In the genomic region with DNA sequence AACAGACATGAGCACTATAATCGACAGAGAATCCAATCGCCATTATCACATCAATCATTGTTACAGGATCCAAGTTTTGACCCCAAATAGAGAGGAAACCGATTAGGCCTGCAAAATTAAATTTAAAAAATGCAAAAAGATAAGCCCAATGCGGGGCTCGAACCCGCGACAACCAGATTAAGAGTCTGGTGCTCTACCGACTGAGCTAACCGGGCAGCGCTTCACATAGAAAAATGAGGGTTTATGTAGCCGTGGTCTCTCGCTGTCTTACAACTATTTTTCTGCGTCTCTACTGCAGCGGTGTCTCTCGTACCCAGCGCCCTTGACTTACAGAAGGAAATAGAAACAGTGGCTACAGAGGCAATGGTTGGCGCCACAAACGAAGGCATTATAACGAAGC, we compare ENCODE assay signal across 4 worm cellular contexts.
TF ChIP-seq lines count a peak whose summit lies in the region.

No protein-coding gene starts in this region.

TF ChIP-seq in whole organism, L2 larva, 48 proteins besides CTCF, POLR2A, EP300 and RAD21 (continues in another document):
- TF ChIP-seq lin-11 (tag; optimal IDR thresholded peaks at IDR 0.05; lab: Kevin White, UChicago) (peak; percentile 45), aly-2 (tag; optimal IDR thresholded peaks at IDR 0.05; lab: Kevin White, UChicago) (no peak), nhr-11 (tag; optimal IDR thresholded peaks at IDR 0.05; lab: Kevin White, UChicago) (no peak), peb-1 (tag; optimal IDR thresholded peaks at IDR 0.05; lab: Kevin White, UChicago) (no peak), zag-1 (tag; optimal IDR thresholded peaks at IDR 0.05; lab: Kevin White, UChicago) (no peak), elt-3 (tag; optimal IDR thresholded peaks at IDR 0.05; lab: Kevin White, UChicago) (no peak), mab-5 (tag; optimal IDR thresholded peaks at IDR 0.05; lab: Kevin White, UChicago) (no peak), nhr-10 (tag; optimal IDR thresholded peaks at IDR 0.05; lab: Kevin White, UChicago) (no peak), ztf-1 (GFP tag; conservative IDR thresholded peaks at IDR 0.05; lab: Robert Waterston, UW) (no peak), ama-1 (optimal IDR thresholded peaks at IDR 0.05; lab: Kevin White, UChicago) (no peak), lsy-2 (tag; optimal IDR thresholded peaks at IDR 0.05; lab: Kevin White, UChicago) (peak; percentile 45 to 49), skn-1 (tag; optimal IDR thresholded peaks at IDR 0.05; lab: Kevin White, UChicago) (no peak), R02D3.7 (tag; optimal IDR thresholded peaks at IDR 0.05; lab: Kevin White, UChicago) (no peak), nhr-129 (tag; optimal IDR thresholded peaks at IDR 0.05; lab: Kevin White, UChicago) (peak; percentile 67), ztf-11 (tag; optimal IDR thresholded peaks at IDR 0.05; lab: Kevin White, UChicago) (no peak), nhr-21 (tag; optimal IDR thresholded peaks at IDR 0.05; lab: Kevin White, UChicago) (peak; percentile 8), sma-9 (GFP tag; optimal IDR thresholded peaks at IDR 0.05; lab: Kevin White, UChicago) (no peak), sma-9 (tag; optimal IDR thresholded peaks at IDR 0.05; lab: Kevin White, UChicago) (no peak), nhr-77 (tag; optimal IDR thresholded peaks at IDR 0.05; lab: Kevin White, UChicago) (no peak), nhr-23 (tag; optimal IDR thresholded peaks at IDR 0.05; lab: Kevin White, UChicago) (no peak), C34F6.9 (tag; optimal IDR thresholded peaks at IDR 0.05; lab: Kevin White, UChicago) (peak; percentile 28), elt-1 (tag; optimal IDR thresholded peaks at IDR 0.05; lab: Kevin White, UChicago) (no peak), egl-27 (tag; optimal IDR thresholded peaks at IDR 0.05; lab: Kevin White, UChicago) (no peak)

TF ChIP-seq in whole organism, L4 larva, 104 proteins besides CTCF, POLR2A, EP300 and RAD21 (continues in another document):
- TF ChIP-seq saeg-2 (GFP tag; IDR thresholded peaks at IDR 0.05; lab: Robert Waterston, UW) (0 out of 2 replicates have a peak, but pooled peaks have one; percentile 53), egl-27 (tag; optimal IDR thresholded peaks at IDR 0.05; lab: Kevin White, UChicago) (no peak), hlh-30 (tag; optimal IDR thresholded peaks at IDR 0.05; lab: Kevin White, UChicago; ENCODE audit: insufficient read depth) (peak; percentile 29), ztf-7 (tag; optimal IDR thresholded peaks at IDR 0.05; lab: Kevin White, UChicago) (no peak), F37D6.2 (tag; optimal IDR thresholded peaks at IDR 0.05; lab: Kevin White, UChicago) (no peak), mxl-2 (GFP tag; conservative IDR thresholded peaks at IDR 0.05; lab: Robert Waterston, UW) (peak; percentile 72; the same call in 1 of the 2 replicates), vab-7 (GFP tag; IDR thresholded peaks at IDR 0.05; lab: Robert Waterston, UW) (peak; percentile 80), hmg-1.1 (GFP tag; IDR thresholded peaks at IDR 0.05; lab: Robert Waterston, UW) (peak; percentile 84), attf-4 (tag; optimal IDR thresholded peaks at IDR 0.05; lab: Kevin White, UChicago) (no peak), egl-43 (GFP tag; IDR thresholded peaks at IDR 0.05; lab: Robert Waterston, UW) (peak; percentile 92), set-16 (GFP tag; IDR thresholded peaks at IDR 0.05; lab: Robert Waterston, UW) (no peak; the same call in 1 of the 2 replicates), Y105C5A.15 (GFP tag; IDR thresholded peaks at IDR 0.05; lab: Robert Waterston, UW) (peak; percentile 85), F10B5.3 (tag; optimal IDR thresholded peaks at IDR 0.05; lab: Kevin White, UChicago) (no peak), dmd-6 (GFP tag; IDR thresholded peaks at IDR 0.05; lab: Robert Waterston, UW) (peak; percentile 73), fkh-10 (GFP tag; optimal IDR thresholded peaks at IDR 0.05; lab: Kevin White, UChicago) (no peak), arid-1 (GFP tag; conservative IDR thresholded peaks at IDR 0.05; lab: Robert Waterston, UW) (peak; percentile 68), Y5F2A.4 (GFP tag; optimal IDR thresholded peaks at IDR 0.05; lab: Kevin White, UChicago) (peak; percentile 4), jun-1 (tag; optimal IDR thresholded peaks at IDR 0.05; lab: Kevin White, UChicago) (no peak), dpl-1 (GFP tag; optimal IDR thresholded peaks at IDR 0.05; lab: Kevin White, UChicago) (peak; percentile 20), mes-2 (tag; optimal IDR thresholded peaks at IDR 0.05; lab: Kevin White, UChicago; ENCODE audit: poor library complexity, severe bottlenecking) (peak; percentile 70), lin-38 (GFP tag; IDR thresholded peaks at IDR 0.05; lab: Robert Waterston, UW) (peak; percentile 83), aly-2 (tag; optimal IDR thresholded peaks at IDR 0.05; lab: Kevin White, UChicago) (no peak)

TF ChIP-seq in whole organism, late embryonic, 69 proteins besides CTCF, POLR2A, EP300 and RAD21 (continues in another document):
- TF ChIP-seq K09A11.1 (tag; optimal IDR thresholded peaks at IDR 0.05; lab: Kevin White, UChicago; ENCODE audit: insufficient read depth) (no peak), gmeb-2 (tag; optimal IDR thresholded peaks at IDR 0.05; lab: Kevin White, UChicago) (peak; percentile 27), ceh-48 (tag; optimal IDR thresholded peaks at IDR 0.05; lab: Kevin White, UChicago) (peak; percentile 26), ceh-2 (tag; optimal IDR thresholded peaks at IDR 0.05; lab: Kevin White, UChicago) (peak; percentile 38), tbx-2 (tag; optimal IDR thresholded peaks at IDR 0.05; lab: Kevin White, UChicago) (peak; percentile 14), fax-1 (tag; optimal IDR thresholded peaks at IDR 0.05; lab: Kevin White, UChicago) (peak; percentile 38), ttx-3 (tag; optimal IDR thresholded peaks at IDR 0.05; lab: Kevin White, UChicago) (peak; percentile 27), ets-4 (tag; optimal IDR thresholded peaks at IDR 0.05; lab: Kevin White, UChicago) (no peak), Y22D7AL.16 (tag; optimal IDR thresholded peaks at IDR 0.05; lab: Kevin White, UChicago) (no peak), che-1 (tag; optimal IDR thresholded peaks at IDR 0.05; lab: Kevin White, UChicago) (peak; percentile 57), ceh-14 (tag; optimal IDR thresholded peaks at IDR 0.05; lab: Kevin White, UChicago) (peak; percentile 10), nhr-11 (tag; optimal IDR thresholded peaks at IDR 0.05; lab: Kevin White, UChicago) (no peak), C38D4.7 (GFP tag; optimal IDR thresholded peaks at IDR 0.05; lab: Kevin White, UChicago) (peak; percentile 32), unc-3 (GFP tag; conservative IDR thresholded peaks at IDR 0.05; lab: Robert Waterston, UW) (peak; percentile 52; the same call in 1 of the 2 replicates), unc-3 (tag; optimal IDR thresholded peaks at IDR 0.05; lab: Kevin White, UChicago) (no peak), hlh-13 (GFP tag; optimal IDR thresholded peaks at IDR 0.05; lab: Kevin White, UChicago) (peak; percentile 31), elt-2 (tag; optimal IDR thresholded peaks at IDR 0.05; lab: Kevin White, UChicago) (peak; percentile 63), nfya-1 (tag; optimal IDR thresholded peaks at IDR 0.05; lab: Kevin White, UChicago) (peak; percentile 21), ceh-45 (GFP tag; IDR thresholded peaks at IDR 0.05; lab: Robert Waterston, UW) (0 out of 2 replicates have a peak, but pooled peaks have one; percentile 35), ceh-18 (tag; optimal IDR thresholded peaks at IDR 0.05; lab: Kevin White, UChicago) (peak; percentile 48), madf-2 (tag; optimal IDR thresholded peaks at IDR 0.05; lab: Kevin White, UChicago) (peak; percentile 25), hlh-8 (tag; optimal IDR thresholded peaks at IDR 0.05; lab: Kevin White, UChicago) (no peak), pax-1 (tag; optimal IDR thresholded peaks at IDR 0.05; lab: Kevin White, UChicago) (no peak), hlh-6 (tag; optimal IDR thresholded peaks at IDR 0.05; lab: Kevin White, UChicago) (no peak)

TF ChIP-seq in whole organism, mixed stage, embryonic, 35 proteins besides CTCF, POLR2A, EP300 and RAD21:
- TF ChIP-seq mls-2 (tag; optimal IDR thresholded peaks at IDR 0.05; lab: Kevin White, UChicago) (peak; percentile 52), nhr-237 (tag; optimal IDR thresholded peaks at IDR 0.05; lab: Kevin White, UChicago) (no peak), nhr-28 (tag; optimal IDR thresholded peaks at IDR 0.05; lab: Kevin White, UChicago) (no peak), drap-1 (GFP tag; optimal IDR thresholded peaks at IDR 0.05; lab: Kevin White, UChicago) (peak; percentile 60), flh-1 (GFP tag; optimal IDR thresholded peaks at IDR 0.05; lab: Kevin White, UChicago) (no peak), cnd-1 (tag; optimal IDR thresholded peaks at IDR 0.05; lab: Kevin White, UChicago) (peak; percentile 13), ceh-39 (tag; optimal IDR thresholded peaks at IDR 0.05; lab: Kevin White, UChicago) (no peak), unc-39 (tag; optimal IDR thresholded peaks at IDR 0.05; lab: Kevin White, UChicago) (no peak), M03D4.4 (tag; optimal IDR thresholded peaks at IDR 0.05; lab: Kevin White, UChicago) (peak; percentile 47), ham-2 (GFP tag; optimal IDR thresholded peaks at IDR 0.05; lab: Kevin White, UChicago) (peak; percentile 61), sptf-1 (tag; optimal IDR thresholded peaks at IDR 0.05; lab: Kevin White, UChicago) (peak; percentile 71), unc-120 (tag; optimal IDR thresholded peaks at IDR 0.05; lab: Kevin White, UChicago; ENCODE audit: poor library complexity, severe bottlenecking) (peak; percentile 70), bed-3 (GFP tag; optimal IDR thresholded peaks at IDR 0.05; lab: Kevin White, UChicago) (peak; percentile 52)
